Fruit fly (Drosophila melanogaster) whole organism, adult: ENCODE results near the gene CG43902.

Experiments used
- CG11617 ChIP-seq: fragments of 200-800 bp; sonication (Bioruptor generic); optimal IDR thresholded peaks from 2 replicates; lab custom pipeline; 2017; ENCODE audit warnings: mild to moderate bottlenecking, missing biosample characterization, missing genetic modification reagents, missing genetic modification characterization
- CG12768 ChIP-seq: fragments of 200-800 bp; sonication (Bioruptor generic); optimal IDR thresholded peaks from 2 replicates; lab custom pipeline; 2017; ENCODE audit warnings: missing biosample characterization, missing genetic modification characterization, mild to moderate bottlenecking, moderate library complexity, missing genetic modification reagents
- CG14711 ChIP-seq: fragments of 200-800 bp; sonication (Bioruptor generic); optimal IDR thresholded peaks from 2 replicates; lab custom pipeline; 2018; ENCODE audit warnings: missing biosample characterization, mild to moderate bottlenecking, missing genetic modification characterization, moderate library complexity
- CG1620 ChIP-seq: fragments of 200-800 bp; sonication (Bioruptor generic); optimal IDR thresholded peaks from 2 replicates; lab custom pipeline; 2016; ENCODE audit warnings: missing biosample characterization, missing genetic modification characterization
- CG33017 ChIP-seq: fragments of 200-800 bp; sonication (Bioruptor generic); optimal IDR thresholded peaks from 2 replicates; lab custom pipeline; 2018; ENCODE audit warnings: missing biosample characterization, mild to moderate bottlenecking, missing genetic modification characterization, moderate library complexity
- CG5204 ChIP-seq: fragments of 200-800 bp; sonication (Bioruptor generic); optimal IDR thresholded peaks from 2 replicates; lab custom pipeline; 2016; ENCODE audit warnings: missing biosample characterization, missing genetic modification characterization
- CG7045 ChIP-seq: fragments of 200-800 bp; sonication (Bioruptor generic); optimal IDR thresholded peaks from 2 replicates; lab custom pipeline; 2017; ENCODE audit warnings: missing biosample characterization, mild to moderate bottlenecking, missing genetic modification characterization
- CG7101 ChIP-seq: fragments of 200-800 bp; sonication (Bioruptor generic); optimal IDR thresholded peaks from 2 replicates; lab custom pipeline; 2018; ENCODE audit warnings: missing biosample characterization, mild to moderate bottlenecking, missing genetic modification characterization, moderate library complexity
- Clk ChIP-seq: fragments of 200-800 bp; sonication (Bioruptor generic); optimal IDR thresholded peaks from 2 replicates; lab custom pipeline; 2017; ENCODE audit warnings: missing biosample characterization, missing genetic modification characterization
- Crg-1 ChIP-seq: fragments of 200-800 bp; sonication (Bioruptor generic); optimal IDR thresholded peaks from 2 replicates; lab custom pipeline; 2016; ENCODE audit warnings: missing biosample characterization, missing genetic modification characterization
- Hr96 ChIP-seq: fragments of 200-800 bp; sonication (Bioruptor generic); optimal IDR thresholded peaks from 2 replicates; lab custom pipeline; 2016; ENCODE audit warnings: missing biosample characterization, missing genetic modification characterization
- Mnt ChIP-seq: fragments of 200-800 bp; sonication (Bioruptor generic); optimal IDR thresholded peaks from 2 replicates; lab custom pipeline; 2016; ENCODE audit warnings: missing biosample characterization, mild to moderate bottlenecking, missing genetic modification characterization
- bab1 ChIP-seq: fragments of 200-800 bp; sonication (Bioruptor generic); optimal IDR thresholded peaks from 3 replicates; lab custom pipeline; 2019; ENCODE audit warnings: missing biosample characterization, mild to moderate bottlenecking, missing genetic modification characterization, moderate library complexity
- cic ChIP-seq: fragments of 200-800 bp; sonication (Bioruptor generic); optimal IDR thresholded peaks from 2 replicates; lab custom pipeline; 2017; ENCODE audit warnings: missing biosample characterization, mild to moderate bottlenecking, missing genetic modification characterization, moderate library complexity
- cnc ChIP-seq, 2 experiments: fragments of >200 bp; optimal IDR thresholded peaks; 2 replicates each; lab custom pipeline; 2017
- kay ChIP-seq: fragments of 200-800 bp; sonication (Bioruptor generic); peaks from one replicate; lab custom pipeline; 2016; ENCODE audit warnings: missing biosample characterization, missing genetic modification characterization, borderline replicate concordance
- ovo ChIP-seq: fragments of 200-800 bp; sonication (Bioruptor generic); optimal IDR thresholded peaks from 2 replicates; lab custom pipeline; 2016; ENCODE audit warnings: missing biosample characterization, missing genetic modification characterization
- pad ChIP-seq: fragments of 200-800 bp; sonication (Bioruptor generic); optimal IDR thresholded peaks from 3 replicates; lab custom pipeline; 2017; ENCODE audit warnings: missing biosample characterization, missing genetic modification characterization, mild to moderate bottlenecking, moderate library complexity, missing genetic modification reagents
- tj ChIP-seq: fragments of 200-800 bp; sonication (Bioruptor generic); optimal IDR thresholded peaks from 3 replicates; lab custom pipeline; 2017; ENCODE audit warnings: missing biosample characterization, mild to moderate bottlenecking, missing genetic modification characterization, moderate library complexity
- toe ChIP-seq: fragments of 200-800 bp; sonication (Bioruptor generic); optimal IDR thresholded peaks from 2 replicates; lab custom pipeline; 2016; ENCODE audit warnings: missing biosample characterization, missing genetic modification characterization

CG43902 gene

dm6 chrX:10137587-10137986 is 20.6 kb upstream of the CG43902 start:
- TF ChIP-seq tj (GFP tag; lab: Kevin White, UChicago), result no peak
- TF ChIP-seq Hr96 (GFP tag; lab: Kevin White, UChicago), result no peak
- TF ChIP-seq CG1620 (GFP tag; lab: Kevin White, UChicago), result no peak

DNA sequence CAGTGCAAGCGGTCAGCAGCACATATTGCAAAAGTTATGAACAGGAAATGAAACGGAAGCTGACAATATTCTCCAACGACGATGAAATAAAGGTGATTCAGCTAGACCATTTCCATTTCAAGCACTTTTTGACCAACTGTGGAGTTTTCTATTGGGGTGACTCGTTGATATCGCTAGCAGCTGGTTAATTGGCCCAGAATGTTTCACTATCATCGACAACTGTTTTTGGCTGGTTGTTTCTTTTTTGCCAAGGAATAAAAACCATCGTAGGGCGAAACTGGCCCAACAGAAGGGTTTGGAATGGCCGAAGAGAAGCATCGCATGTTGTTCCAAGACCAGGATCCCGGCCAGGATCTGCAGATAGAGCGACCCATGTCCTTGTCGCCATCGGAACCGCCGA is 4.9 kb upstream of the CG43902 start, which contains the start of gene CG12645:
Gene CG12645 (plus strand): TSS at position 301 of the 400 bp plus-strand sequence.
- TF ChIP-seq ovo (GFP tag; lab: Kevin White, UChicago), result no peak
- TF ChIP-seq Crg-1, result no peak
- no peak for TF ChIP-seq Hr96 (GFP tag; lab: Kevin White, UChicago)
- no peak for TF ChIP-seq tj (GFP tag; lab: Kevin White, UChicago)
- no peak for TF ChIP-seq Clk (GFP tag; lab: Kevin White, UChicago)
- no peak for TF ChIP-seq pad (GFP tag; lab: Kevin White, UChicago)
- no peak for TF ChIP-seq CG7045 (GFP tag; lab: Kevin White, UChicago)
- no peak for TF ChIP-seq Mnt (GFP tag; lab: Kevin White, UChicago)
- no peak for TF ChIP-seq CG1620 (GFP tag; lab: Kevin White, UChicago)
- TF ChIP-seq toe (GFP tag; lab: Kevin White, UChicago), result no peak
- TF ChIP-seq CG33017 (tag; lab: Kevin White, UChicago), result no peak
- TF ChIP-seq CG11617 (GFP tag; lab: Kevin White, UChicago), result no peak
- no peak for TF ChIP-seq CG14711 (tag; lab: Kevin White, UChicago)
- TF ChIP-seq kay (GFP tag; lab: Kevin White, UChicago), result no peak
- TF ChIP-seq CG5204, result no peak
- no peak for TF ChIP-seq CG12768 (GFP tag; lab: Kevin White, UChicago)
- TF ChIP-seq cic (GFP tag; lab: Kevin White, UChicago), result no peak

- TF ChIP-seq tj (GFP tag; lab: Kevin White, UChicago) (no peak), kay (GFP tag; lab: Kevin White, UChicago) (no peak), CG33017 (tag; lab: Kevin White, UChicago) (no peak), ovo (GFP tag; lab: Kevin White, UChicago) (no peak), cnc (optimal IDR thresholded peaks at IDR 0.05; lab: Kevin White, UChicago) (no peak)
These were observed 24.6 kb downstream of the CG43902 start for dm6 chrX:10182867-10183266.

dm6 chrX:10184355-10185058 is 26.3 kb downstream of the CG43902 start:
- TF ChIP-seq CG7101 (tag; lab: Kevin White, UChicago) (no peak), tj (GFP tag; lab: Kevin White, UChicago) (no peak), CG14711 (tag; lab: Kevin White, UChicago) (no peak), Crg-1 (no peak), cic (GFP tag; lab: Kevin White, UChicago) (no peak), CG5204 (no peak), ovo (GFP tag; lab: Kevin White, UChicago) (no peak), cnc (optimal IDR thresholded peaks at IDR 0.05; lab: Kevin White, UChicago) (no peak), CG33017 (tag; lab: Kevin White, UChicago) (no peak), CG11617 (GFP tag; lab: Kevin White, UChicago) (no peak), Hr96 (GFP tag; lab: Kevin White, UChicago) (no peak), toe (GFP tag; lab: Kevin White, UChicago) (no peak), CG12768 (GFP tag; lab: Kevin White, UChicago) (no peak)

dm6 chrX:10202595-10202994 is 44.4 kb downstream of the CG43902 start:
- TF ChIP-seq cnc (optimal IDR thresholded peaks at IDR 0.05; lab: Kevin White, UChicago) (no peak), CG33017 (tag; lab: Kevin White, UChicago) (no peak), Mnt (GFP tag; lab: Kevin White, UChicago) (no peak), bab1 (no peak), CG7045 (GFP tag; lab: Kevin White, UChicago) (no peak), Clk (GFP tag; lab: Kevin White, UChicago) (no peak), pad (GFP tag; lab: Kevin White, UChicago) (no peak), CG14711 (tag; lab: Kevin White, UChicago) (no peak)

DNA sequence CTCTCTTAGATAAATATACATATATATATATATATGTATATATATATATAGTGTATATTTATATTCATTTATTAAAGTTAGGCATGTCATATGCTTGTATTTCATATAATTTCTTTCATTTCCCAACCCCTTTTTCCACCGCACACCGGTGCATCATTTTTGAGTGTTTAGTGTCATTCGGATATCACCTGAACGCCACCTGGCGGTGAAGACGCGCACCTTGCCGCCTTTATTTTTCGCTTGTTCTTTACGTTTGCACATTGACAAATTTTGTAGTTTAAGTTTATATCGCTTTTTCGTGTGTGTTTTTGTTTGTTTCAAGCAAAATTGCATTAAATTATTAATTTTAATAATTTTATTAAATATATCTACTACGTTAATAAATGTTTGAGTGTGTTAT is 47.9 kb downstream of the CG43902 start:
- TF ChIP-seq Crg-1 (no peak), kay (GFP tag; lab: Kevin White, UChicago) (no peak), CG11617 (GFP tag; lab: Kevin White, UChicago) (no peak), CG33017 (tag; lab: Kevin White, UChicago) (no peak)

dm6 chrX:10209556-10210164 is 51.4 kb downstream of the CG43902 start:
- peak; percentile 17 for TF ChIP-seq tj (GFP tag; lab: Kevin White, UChicago)
- no peak for TF ChIP-seq CG5204
- no peak for TF ChIP-seq CG1620 (GFP tag; lab: Kevin White, UChicago)
- TF ChIP-seq cnc (optimal IDR thresholded peaks at IDR 0.05; lab: Kevin White, UChicago), result no peak
- no peak for TF ChIP-seq pad (GFP tag; lab: Kevin White, UChicago)
- TF ChIP-seq Mnt (GFP tag; lab: Kevin White, UChicago), result no peak
